Fruit fly (Drosophila melanogaster): ENCODE measurements around the gene CG15022.

DNA sequence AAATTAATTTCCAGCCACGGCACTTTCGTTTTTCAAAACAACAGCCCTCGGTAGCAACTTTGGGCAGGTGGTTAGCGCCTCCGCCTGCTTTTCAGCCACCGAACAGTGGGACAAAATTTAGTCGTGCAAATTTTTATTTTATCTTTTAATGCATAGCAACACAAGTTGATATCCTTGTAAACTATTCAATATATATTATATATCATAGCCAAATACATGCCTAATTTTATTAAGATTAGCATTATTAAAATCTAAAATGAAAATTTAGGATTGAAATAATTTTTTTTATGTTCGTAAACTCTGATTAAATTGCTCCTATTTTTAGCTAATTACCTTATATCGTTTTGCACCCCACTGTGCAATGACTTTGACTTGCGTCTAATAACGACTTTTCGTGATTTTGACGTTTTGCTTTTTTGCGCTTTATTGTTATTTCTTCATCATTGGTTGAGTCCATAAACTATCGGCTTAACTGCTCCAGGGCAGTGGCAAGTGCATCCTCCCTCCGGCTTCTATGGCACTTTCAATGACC, 48.9 kb upstream of the CG15022 start:
- TF ChIP-seq CG8478 (optimal IDR thresholded peaks at IDR 0.05) (no peak), Dll (optimal IDR thresholded peaks at IDR 0.05) (no peak), pan (optimal IDR thresholded peaks at IDR 0.05) (no peak), psq (optimal IDR thresholded peaks at IDR 0.05) (no peak), usp (GFP tag; optimal IDR thresholded peaks at IDR 0.05) (no peak), EcR (GFP tag; optimal IDR thresholded peaks at IDR 0.05) (no peak)

Measured in whole organism.